Worm (Caenorhabditis elegans) whole organism, L1 larva: ENCODE measurements around the gene odd-1.

ENCODE experiments used
- C34B4.2 ChIP-seq: sonication (generic microtip); optimal IDR thresholded peaks from 2 replicates; lab custom pipeline; 2017; ENCODE audit warnings: mild to moderate bottlenecking, missing genetic modification characterization, missing compliant biosample characterization
- aly-2 ChIP-seq: fragments of 150-350 bp; optimal IDR thresholded peaks from 2 replicates; lab custom pipeline; 2014; ENCODE audit warnings: missing biosample characterization, missing genetic modification characterization
- ceh-82 ChIP-seq, 3 experiments: fragments of 150-350 bp in 1 of 3; sonication (generic microtip) in 2 of 3; optimal IDR thresholded peaks; 2 replicates each; lab custom pipeline; 2014 to 2017; ENCODE audit warnings: missing biosample characterization in 3 of 3, missing genetic modification characterization in 3 of 3
- ceh-90 ChIP-seq: sonication (generic microtip); optimal IDR thresholded peaks from 2 replicates; lab custom pipeline; 2016; ENCODE audit warnings: missing genetic modification characterization, missing compliant biosample characterization
- ces-1 ChIP-seq: fragments of 150-350 bp; optimal IDR thresholded peaks from 2 replicates; lab custom pipeline; 2014; ENCODE audit warnings: missing biosample characterization, missing genetic modification reagents, missing genetic modification characterization
- efl-3 ChIP-seq: fragments of 200-800 bp; sonication (Bioruptor generic); optimal IDR thresholded peaks from 2 replicates; lab custom pipeline; 2018; ENCODE audit warnings: mild to moderate bottlenecking, missing genetic modification characterization, missing compliant biosample characterization
- egl-13 ChIP-seq: sonication (generic microtip); optimal IDR thresholded peaks from 2 replicates; lab custom pipeline; 2016; ENCODE audit warnings: missing genotype, missing genetic modification reagents, missing genetic modification characterization, missing compliant biosample characterization
- elt-3 ChIP-seq, 6 experiments: fragments of 150-350 bp in 1 of 6; sonication (generic microtip); optimal IDR thresholded peaks; 2 replicates each; lab custom pipeline; 2017 to 2018; ENCODE audit warnings: missing biosample characterization in 6 of 6, missing genetic modification characterization in 6 of 6, inconsistent platforms in 1 of 6
- grh-1 ChIP-seq: fragments of 200-800 bp; sonication (Bioruptor generic); IDR thresholded peaks from 2 replicates; pipeline ENCODE4 v1.3.6; 2022; ENCODE audit warnings: missing genetic modification reagents, missing genetic modification characterization, missing compliant biosample characterization
- hlh-17 ChIP-seq: fragments of 200-800 bp; sonication (Bioruptor generic); optimal IDR thresholded peaks from 2 replicates; lab custom pipeline; 2018; ENCODE audit warnings: missing genetic modification characterization, mild to moderate bottlenecking, missing compliant biosample characterization, moderate library complexity, borderline replicate concordance
- lin-14 ChIP-seq: fragments of 200-800 bp; sonication (Bioruptor generic); optimal IDR thresholded peaks from 2 replicates; lab custom pipeline; 2018; ENCODE audit warnings: mild to moderate bottlenecking, missing genetic modification characterization, moderate library complexity, missing compliant biosample characterization
- lsy-2 ChIP-seq, 2 experiments: fragments of 150-350 bp; optimal IDR thresholded peaks; 2 replicates each; lab custom pipeline; 2014; ENCODE audit warnings: missing biosample characterization in 2 of 2, missing genetic modification characterization in 2 of 2
- nhr-11 ChIP-seq: fragments of 150-350 bp; optimal IDR thresholded peaks from 2 replicates; lab custom pipeline; 2014; ENCODE audit warnings: missing biosample characterization, missing genetic modification characterization
- nhr-20 ChIP-seq: sonication (generic microtip); optimal IDR thresholded peaks from 2 replicates; lab custom pipeline; 2016; ENCODE audit warnings: mild to moderate bottlenecking, missing genetic modification characterization, missing compliant biosample characterization
- nhr-237 ChIP-seq: fragments of 150-350 bp; optimal IDR thresholded peaks from 2 replicates; lab custom pipeline; 2014; ENCODE audit warnings: missing biosample characterization, missing genetic modification characterization
- nhr-47 ChIP-seq: sonication (generic microtip); optimal IDR thresholded peaks from 2 replicates; lab custom pipeline; 2016; ENCODE audit warnings: mild to moderate bottlenecking, missing genetic modification characterization, moderate library complexity, missing compliant biosample characterization
- unc-86 ChIP-seq: sonication (generic microtip); optimal IDR thresholded peaks from 2 replicates; lab custom pipeline; 2016; ENCODE audit warnings: missing genetic modification characterization, missing compliant biosample characterization
- xbp-1 ChIP-seq: sonication (generic microtip); optimal IDR thresholded peaks from 2 replicates; lab custom pipeline; 2016; ENCODE audit warnings: missing genetic modification characterization, missing compliant biosample characterization
- zip-4 ChIP-seq: fragments of 200-800 bp; sonication (Bioruptor generic); optimal IDR thresholded peaks from 2 replicates; lab custom pipeline; 2018; ENCODE audit warnings: mild to moderate bottlenecking, missing genetic modification characterization, moderate library complexity, missing compliant biosample characterization

The odd-1 gene

DNA sequence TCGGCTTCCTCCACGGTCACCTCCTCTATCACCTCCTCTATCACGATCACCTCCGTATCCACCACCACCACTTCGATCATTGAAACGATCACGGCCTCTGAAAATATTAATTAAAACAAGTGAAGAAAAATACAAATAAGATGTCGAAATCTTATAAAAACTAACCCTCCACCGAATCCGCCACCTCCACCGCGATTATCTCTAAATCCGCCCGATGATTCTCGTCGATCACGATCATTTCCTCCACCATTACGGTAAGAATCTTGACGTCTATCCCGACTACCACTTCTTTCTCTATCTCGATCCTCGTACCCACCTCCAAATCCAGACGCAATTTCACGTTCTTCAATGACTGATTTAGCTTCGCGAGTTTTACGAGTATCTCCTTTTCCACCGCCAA lies 51.1 kb downstream of the odd-1 start:
- TF ChIP-seq xbp-1 (tag; lab: Kevin White, UChicago) = no peak
- no peak for TF ChIP-seq ceh-82 (tag; optimal IDR thresholded peaks at IDR 0.05; lab: Kevin White, UChicago)
- TF ChIP-seq grh-1 = no peak
- no peak for TF ChIP-seq elt-3 (tag; optimal IDR thresholded peaks at IDR 0.05; lab: Kevin White, UChicago)
- TF ChIP-seq ceh-90 (tag; lab: Kevin White, UChicago) = no peak
- no peak for TF ChIP-seq nhr-47
- TF ChIP-seq aly-2 (tag; lab: Kevin White, UChicago) = no peak
- TF ChIP-seq lsy-2 (tag; optimal IDR thresholded peaks at IDR 0.05; lab: Kevin White, UChicago) = no peak
- TF ChIP-seq hlh-17 (GFP tag; lab: Kevin White, UChicago) = no peak
- no peak for TF ChIP-seq unc-86
- TF ChIP-seq efl-3 = no peak
- no peak for TF ChIP-seq zip-4 (GFP tag; lab: Kevin White, UChicago)
- TF ChIP-seq nhr-20 = no peak
- no peak for TF ChIP-seq nhr-11 (tag; lab: Kevin White, UChicago)
- no peak for TF ChIP-seq ces-1 (GFP tag; lab: Kevin White, UChicago)
- no peak for TF ChIP-seq C34B4.2 (tag; lab: Kevin White, UChicago)
- TF ChIP-seq lin-14 (GFP tag; lab: Kevin White, UChicago) = no peak
- no peak for TF ChIP-seq nhr-237 (tag; lab: Kevin White, UChicago)
- no peak for TF ChIP-seq egl-13
